Fruit fly (Drosophila melanogaster) whole organism, embryonic: ENCODE results near the gene CG31176.

Experiments used
- CG10209 ChIP-seq: fragments of 200-800 bp; sonication (Bioruptor generic); optimal IDR thresholded peaks from 3 replicates; lab custom pipeline; 2017; ENCODE audit warnings: missing biosample characterization, mild to moderate bottlenecking, missing genetic modification characterization, missing genetic modification reagents
- CG12299 ChIP-seq: fragments of 200-800 bp; sonication (Bioruptor generic); optimal IDR thresholded peaks from 2 replicates; lab custom pipeline; 2018; ENCODE audit warnings: missing biosample characterization, mild to moderate bottlenecking, missing genetic modification characterization
- CG1233 ChIP-seq: fragments of 200-800 bp; sonication (Bioruptor generic); optimal IDR thresholded peaks from 4 replicates; lab custom pipeline; 2018; ENCODE audit warnings: missing biosample characterization, mild to moderate bottlenecking, missing genetic modification characterization
- CG12744 ChIP-seq: fragments of 200-800 bp; sonication (Bioruptor generic); optimal IDR thresholded peaks from 2 replicates; lab custom pipeline; 2016; ENCODE audit warnings: missing biosample characterization, missing genetic modification characterization
- CG12769 ChIP-seq: fragments of 200-800 bp; sonication (Bioruptor generic); optimal IDR thresholded peaks from 2 replicates; lab custom pipeline; 2019; ENCODE audit warnings: missing biosample characterization, mild to moderate bottlenecking, missing genetic modification characterization, moderate library complexity
- CG14050 ChIP-seq: fragments of 200-800 bp; sonication (Bioruptor generic); IDR thresholded peaks from 3 replicates; pipeline ENCODE4 v1.3.6; 2022; ENCODE audit warnings: missing biosample characterization, missing genetic modification characterization
- CG14441 ChIP-seq: fragments of 200-800 bp; sonication (Bioruptor generic); IDR thresholded peaks from 2 replicates; pipeline ENCODE4 v1.3.6; 2022; ENCODE audit warnings: missing biosample characterization, missing genetic modification characterization
- CG15073 ChIP-seq: fragments of 200-800 bp; sonication (Bioruptor generic); optimal IDR thresholded peaks from 2 replicates; lab custom pipeline; 2016; ENCODE audit warnings: missing biosample characterization, missing genetic modification characterization
- CG15601 ChIP-seq: fragments of 200-800 bp; sonication (Bioruptor generic); optimal IDR thresholded peaks from 3 replicates; lab custom pipeline; 2019; ENCODE audit warnings: missing biosample characterization, mild to moderate bottlenecking, missing genetic modification characterization, moderate library complexity
- CG2889 ChIP-seq: fragments of 200-800 bp; sonication (Bioruptor generic); IDR thresholded peaks from 3 replicates; pipeline ENCODE4 v1.3.6; 2022; ENCODE audit warnings: missing biosample characterization, missing genetic modification characterization
- CG30020 ChIP-seq: fragments of 200-800 bp; optimal IDR thresholded peaks from 2 replicates; lab custom pipeline; 2019; ENCODE audit warnings: missing biosample characterization, mild to moderate bottlenecking, missing genetic modification characterization, moderate library complexity
- CG31224 ChIP-seq: fragments of 200-800 bp; sonication (Bioruptor generic); IDR thresholded peaks from 2 replicates; pipeline ENCODE4 v1.3.6; 2022; ENCODE audit warnings: missing biosample characterization, missing genetic modification characterization
- CG34422 ChIP-seq: fragments of 200-800 bp; sonication (Bioruptor generic); IDR thresholded peaks from 3 replicates; pipeline ENCODE4 v1.3.6; 2022; ENCODE audit warnings: missing biosample characterization, missing genetic modification characterization
- CG43689 ChIP-seq: fragments of 200-800 bp; sonication (Bioruptor generic); IDR thresholded peaks from 2 replicates; pipeline ENCODE4 v1.3.6; 2022; ENCODE audit warnings: missing biosample characterization, missing genetic modification characterization
- CG4404 ChIP-seq: fragments of 200-800 bp; sonication (Bioruptor generic); IDR thresholded peaks from 2 replicates; pipeline ENCODE4 v1.3.6; 2022; ENCODE audit warnings: missing biosample characterization, missing genetic modification characterization
- CG4424 ChIP-seq: fragments of 200-800 bp; sonication (Bioruptor generic); optimal IDR thresholded peaks from 3 replicates; lab custom pipeline; 2016; ENCODE audit warnings: missing biosample characterization, missing genetic modification characterization
- CG4730 ChIP-seq: fragments of 200-800 bp; sonication (Bioruptor generic); IDR thresholded peaks from 2 replicates; pipeline ENCODE4 v1.3.6; 2022; ENCODE audit warnings: missing biosample characterization, missing genetic modification characterization
- CG7357 ChIP-seq: fragments of 200-800 bp; sonication (Bioruptor generic); IDR thresholded peaks from 3 replicates; pipeline ENCODE4 v1.3.6; 2022; ENCODE audit warnings: missing biosample characterization, missing genetic modification characterization
- CG9876 ChIP-seq: fragments of 200-800 bp; sonication (Bioruptor generic); optimal IDR thresholded peaks from 2 replicates; lab custom pipeline; 2016; ENCODE audit warnings: missing biosample characterization, missing genetic modification characterization
- GATAe ChIP-seq: fragments of 200-800 bp; sonication (Bioruptor generic); conservative IDR thresholded peaks from 2 replicates; pipeline ENCODE4 v1.3.6; 2022; ENCODE audit warnings: missing biosample characterization, missing genetic modification characterization
- Hmr ChIP-seq: fragments of 200-800 bp; sonication (Bioruptor generic); optimal IDR thresholded peaks from 3 replicates; lab custom pipeline; 2017; ENCODE audit warnings: mild to moderate bottlenecking, missing biosample characterization, missing genetic modification reagents, missing genetic modification characterization
- Hr78 ChIP-seq, 2 experiments: fragments of 200-800 bp in 1 of 2; fragments of >200 bp in 1 of 2; sonication (Bioruptor generic) in 1 of 2; optimal IDR thresholded peaks; 2 replicates each; lab custom pipeline; 2017 to 2019; ENCODE audit warnings: missing biosample characterization in 2 of 2, missing genetic modification characterization in 2 of 2, mild to moderate bottlenecking in 1 of 2, moderate library complexity in 1 of 2
- MESR4 ChIP-seq: fragments of 200-800 bp; sonication (Bioruptor generic); optimal IDR thresholded peaks from 2 replicates; lab custom pipeline; 2018; ENCODE audit warnings: missing biosample characterization, mild to moderate bottlenecking, missing genetic modification characterization, moderate library complexity
- NK7.1 ChIP-seq: fragments of 200-800 bp; sonication (Bioruptor generic); optimal IDR thresholded peaks from 3 replicates; lab custom pipeline; 2016; ENCODE audit warnings: missing biosample characterization, missing genetic modification characterization
- Nf-YC ChIP-seq: fragments of 200-800 bp; optimal IDR thresholded peaks from 3 replicates; lab custom pipeline; 2019; ENCODE audit warnings: missing biosample characterization, mild to moderate bottlenecking, missing genetic modification characterization, moderate library complexity
- NfI ChIP-seq: fragments of 200-800 bp; sonication (Bioruptor generic); optimal IDR thresholded peaks from 3 replicates; lab custom pipeline; 2018; ENCODE audit warnings: missing biosample characterization, mild to moderate bottlenecking, missing genetic modification characterization, moderate library complexity
- Ravus ChIP-seq: fragments of 200-800 bp; sonication (Bioruptor generic); IDR thresholded peaks from 2 replicates; pipeline ENCODE4 v1.3.6; 2022; ENCODE audit warnings: missing biosample characterization, missing genetic modification characterization
- Sox102F ChIP-seq: fragments of 200-800 bp; sonication (Bioruptor generic); optimal IDR thresholded peaks from 2 replicates; lab custom pipeline; 2018; ENCODE audit warnings: missing biosample characterization, mild to moderate bottlenecking, missing genetic modification characterization, moderate library complexity
- Stat92E ChIP-seq, 3 experiments: fragments of >200 bp in 2 of 3; fragments of 200-800 bp in 1 of 3; sonication (Bioruptor generic) in 1 of 3; optimal IDR thresholded peaks; 2 replicates each; lab custom pipeline; 2017 to 2019; ENCODE audit warnings: missing biosample characterization in 3 of 3, missing genetic modification characterization in 3 of 3, mild to moderate bottlenecking in 1 of 3, moderate library complexity in 1 of 3
- Xbp1 ChIP-seq: fragments of 200-800 bp; sonication (Bioruptor generic); optimal IDR thresholded peaks from 3 replicates; lab custom pipeline; 2016; ENCODE audit warnings: missing biosample characterization, mild to moderate bottlenecking, missing genetic modification characterization
- ac ChIP-seq: fragments of 200-800 bp; sonication (Bioruptor generic); optimal IDR thresholded peaks from 3 replicates; lab custom pipeline; 2017; ENCODE audit warnings: missing biosample characterization, mild to moderate bottlenecking, missing genetic modification characterization
- al ChIP-seq: fragments of 200-800 bp; sonication (Bioruptor generic); IDR thresholded peaks from 2 replicates; pipeline ENCODE4 v1.3.6; 2022; ENCODE audit warnings: missing biosample characterization, missing genetic modification characterization
- cas ChIP-seq: fragments of 200-800 bp; sonication (Bioruptor generic); IDR thresholded peaks from 2 replicates; pipeline ENCODE4 v1.3.6; 2022; ENCODE audit warnings: missing biosample characterization, missing genetic modification characterization
- dan ChIP-seq: fragments of 200-800 bp; sonication (Bioruptor generic); IDR thresholded peaks from 2 replicates; pipeline ENCODE4 v1.3.6; 2022; ENCODE audit warnings: missing biosample characterization, missing genetic modification characterization
- dati ChIP-seq: fragments of 200-800 bp; sonication (Bioruptor generic); IDR thresholded peaks from 2 replicates; pipeline ENCODE4 v1.3.6; 2022; ENCODE audit warnings: missing biosample characterization, missing genetic modification characterization
- gem ChIP-seq: fragments of 200-800 bp; sonication (Bioruptor generic); optimal IDR thresholded peaks from 2 replicates; lab custom pipeline; 2019; ENCODE audit warnings: missing biosample characterization, mild to moderate bottlenecking, missing genetic modification characterization, moderate library complexity
- grau ChIP-seq: fragments of 200-800 bp; optimal IDR thresholded peaks from 3 replicates; lab custom pipeline; 2019; ENCODE audit warnings: missing biosample characterization, mild to moderate bottlenecking, missing genetic modification characterization, moderate library complexity
- gsb ChIP-seq: fragments of 200-800 bp; sonication (Bioruptor generic); IDR thresholded peaks from 2 replicates; pipeline ENCODE4 v1.3.6; 2022; ENCODE audit warnings: missing biosample characterization, missing genetic modification characterization
- jing ChIP-seq: fragments of 200-800 bp; sonication (Bioruptor generic); optimal IDR thresholded peaks from 2 replicates; lab custom pipeline; 2018; ENCODE audit warnings: missing biosample characterization, mild to moderate bottlenecking, missing genetic modification characterization
- mirr ChIP-seq: fragments of 200-800 bp; sonication (Bioruptor generic); optimal IDR thresholded peaks from 3 replicates; lab custom pipeline; 2018; ENCODE audit warnings: missing biosample characterization, mild to moderate bottlenecking, missing genetic modification characterization
- nmo ChIP-seq: fragments of 200-800 bp; sonication (Bioruptor generic); optimal IDR thresholded peaks from 2 replicates; lab custom pipeline; 2018; ENCODE audit warnings: missing biosample characterization, mild to moderate bottlenecking, missing genetic modification characterization, moderate library complexity
- psq ChIP-seq: fragments of 200-800 bp; sonication (Bioruptor generic); optimal IDR thresholded peaks from 2 replicates; lab custom pipeline; 2017; ENCODE audit warnings: missing biosample characterization, missing genetic modification characterization
- row ChIP-seq: fragments of 200-800 bp; sonication (Bioruptor generic); IDR thresholded peaks from 3 replicates; pipeline ENCODE4 v1.3.6; 2022; ENCODE audit warnings: missing biosample characterization, missing genetic modification characterization
- schlank ChIP-seq: fragments of 200-800 bp; sonication (Bioruptor generic); optimal IDR thresholded peaks from 2 replicates; lab custom pipeline; 2018; ENCODE audit warnings: missing biosample characterization, mild to moderate bottlenecking, missing genetic modification characterization
- sisA ChIP-seq: fragments of 200-800 bp; sonication (Bioruptor generic); IDR thresholded peaks from 2 replicates; pipeline ENCODE4 v1.3.6; 2022; ENCODE audit warnings: missing biosample characterization, missing genetic modification characterization
- sna ChIP-seq: fragments of 200-800 bp; sonication (Bioruptor generic); IDR thresholded peaks from 2 replicates; pipeline ENCODE4 v1.3.6; 2022; ENCODE audit warnings: missing biosample characterization, missing genetic modification characterization; ENCODE audit not compliant: partially characterized antibody
- tio ChIP-seq: fragments of 200-800 bp; sonication (Bioruptor generic); optimal IDR thresholded peaks from 2 replicates; lab custom pipeline; 2017; ENCODE audit warnings: missing biosample characterization, missing genetic modification characterization, inconsistent platforms
- tll ChIP-seq, 2 experiments: fragments of 200-800 bp in 1 of 2; fragments of >200 bp in 1 of 2; sonication (Bioruptor generic) in 1 of 2; optimal IDR thresholded peaks; 2 replicates each; lab custom pipeline; 2017 to 2019; ENCODE audit warnings: missing biosample characterization in 2 of 2, missing genetic modification characterization in 2 of 2, mild to moderate bottlenecking in 1 of 2, moderate library complexity in 1 of 2
- tx ChIP-seq: fragments of 200-800 bp; sonication (Bioruptor generic); optimal IDR thresholded peaks from 2 replicates; lab custom pipeline; 2016; ENCODE audit warnings: missing biosample characterization, missing genetic modification characterization
- zfh2 ChIP-seq: fragments of 200-800 bp; sonication (Bioruptor generic); optimal IDR thresholded peaks from 2 replicates; lab custom pipeline; 2016; ENCODE audit warnings: missing biosample characterization, missing genetic modification characterization

Gene CG31176

DNA sequence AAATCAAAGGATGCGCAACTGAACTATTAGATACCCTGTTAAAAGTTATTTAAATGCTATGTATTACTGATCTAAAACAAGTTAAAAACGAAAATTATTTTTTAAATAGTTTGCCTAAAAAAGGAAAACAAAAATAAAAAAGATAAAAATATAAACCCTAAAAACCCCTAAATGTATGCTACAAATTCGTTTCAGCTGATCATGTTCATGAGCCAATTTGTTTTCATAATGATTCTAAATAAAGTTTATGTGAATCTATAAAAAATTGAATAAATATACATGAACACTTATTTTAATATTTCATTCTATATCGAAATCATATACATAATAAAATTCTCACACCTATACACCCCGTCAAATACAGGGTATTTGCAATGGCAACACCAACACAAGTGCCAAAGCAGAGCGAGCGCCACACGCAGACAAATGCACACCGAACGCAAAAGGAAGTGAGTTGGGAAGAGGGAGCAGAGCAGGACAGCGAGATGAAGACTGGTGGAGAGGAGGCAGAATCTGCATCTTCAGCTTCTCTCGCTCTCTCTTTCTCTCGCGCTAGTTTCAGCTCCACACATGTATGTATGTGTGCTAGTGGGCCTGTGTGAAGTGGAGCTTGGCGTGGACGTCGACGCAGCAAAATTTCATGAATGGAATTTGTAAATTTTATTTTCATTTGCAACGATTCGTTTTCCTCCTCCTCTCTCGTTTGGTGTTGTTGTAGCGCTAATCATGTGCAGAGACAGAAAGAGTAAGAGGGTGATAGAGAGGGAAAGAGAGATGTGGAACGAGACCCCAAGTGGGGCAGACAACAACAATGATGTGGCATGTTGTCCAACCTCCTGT is 68.2 kb downstream of the CG31176 start (continued):
- TF ChIP-seq grau (tag; lab: Kevin White, UChicago) (peak; percentile 32), row (GFP tag; lab: Robert Waterston, UW) (peak; percentile 46; the same call in 2 of the 3 replicates), CG14050 (GFP tag; lab: Robert Waterston, UW) (no peak), NfI (no peak), CG30020 (tag; lab: Kevin White, UChicago) (no peak), Nf-YC (tag; lab: Kevin White, UChicago) (no peak), gsb (no peak), jing (GFP tag; lab: Kevin White, UChicago) (no peak), tio (GFP tag; lab: Kevin White, UChicago) (peak; percentile 10), Hr78 (GFP tag; optimal IDR thresholded peaks at IDR 0.05; lab: Kevin White, UChicago) (no peak), Sox102F (GFP tag; lab: Kevin White, UChicago) (peak; percentile 66), GATAe (GFP tag; lab: Robert Waterston, UW) (no peak), CG15073 (GFP tag; lab: Kevin White, UChicago) (no peak), Hmr (GFP tag; lab: Kevin White, UChicago) (no peak), CG10209 (GFP tag; lab: Kevin White, UChicago) (peak; percentile 26), CG12299 (tag; lab: Kevin White, UChicago) (no peak), CG9876 (GFP tag; lab: Kevin White, UChicago) (no peak), CG4424 (GFP tag; lab: Kevin White, UChicago) (peak; percentile 46), Stat92E (GFP tag; optimal IDR thresholded peaks at IDR 0.05; lab: Kevin White, UChicago) (no peak), zfh2 (GFP tag; lab: Kevin White, UChicago) (no peak), tx (GFP tag; lab: Kevin White, UChicago) (no peak), psq (GFP tag; lab: Kevin White, UChicago) (no peak), CG2889 (no peak), NK7.1 (no peak), cas (GFP tag; lab: Robert Waterston, UW) (no peak), CG12744 (no peak), schlank (no peak), Xbp1 (peak; percentile 6), dan (GFP tag; lab: Robert Waterston, UW) (no peak), CG43689 (GFP tag; lab: Robert Waterston, UW) (no peak), gem (tag; lab: Kevin White, UChicago) (peak; percentile 64), CG31224 (GFP tag; lab: Robert Waterston, UW) (no peak), CG34422 (GFP tag; lab: Robert Waterston, UW) (no peak), Ravus (GFP tag; lab: Robert Waterston, UW) (no peak), CG4730 (GFP tag; lab: Robert Waterston, UW) (no peak), CG15601 (tag; lab: Kevin White, UChicago) (peak; percentile 27), CG12769 (no peak), dati (no peak), ac (GFP tag; lab: Kevin White, UChicago) (no peak), mirr (GFP tag; lab: Kevin White, UChicago) (no peak), CG1233 (GFP tag; lab: Kevin White, UChicago) (no peak), sna (no peak), tll (GFP tag; optimal IDR thresholded peaks at IDR 0.05; lab: Kevin White, UChicago) (no peak), CG4404 (GFP tag; lab: Robert Waterston, UW) (no peak), CG14441 (GFP tag; lab: Robert Waterston, UW) (no peak), CG7357 (GFP tag; lab: Robert Waterston, UW) (no peak), sisA (no peak), al (GFP tag; lab: Robert Waterston, UW) (no peak), nmo (GFP tag; lab: Kevin White, UChicago) (peak; percentile 72), MESR4 (GFP tag; lab: Kevin White, UChicago) (no peak)
